Worm (Caenorhabditis elegans) whole organism, L2 larva: ENCODE measurements around the gene Y49F6B.2.

Source experiments
- aly-2 ChIP-seq: fragments of 150-350 bp; optimal IDR thresholded peaks from 2 replicates; lab custom pipeline; 2014; ENCODE audit warnings: missing biosample characterization, missing genetic modification characterization
- ama-1 ChIP-seq: fragments of 150-350 bp; optimal IDR thresholded peaks from 2 replicates; lab custom pipeline; 2018; ENCODE audit warnings: inconsistent platforms

DNA sequence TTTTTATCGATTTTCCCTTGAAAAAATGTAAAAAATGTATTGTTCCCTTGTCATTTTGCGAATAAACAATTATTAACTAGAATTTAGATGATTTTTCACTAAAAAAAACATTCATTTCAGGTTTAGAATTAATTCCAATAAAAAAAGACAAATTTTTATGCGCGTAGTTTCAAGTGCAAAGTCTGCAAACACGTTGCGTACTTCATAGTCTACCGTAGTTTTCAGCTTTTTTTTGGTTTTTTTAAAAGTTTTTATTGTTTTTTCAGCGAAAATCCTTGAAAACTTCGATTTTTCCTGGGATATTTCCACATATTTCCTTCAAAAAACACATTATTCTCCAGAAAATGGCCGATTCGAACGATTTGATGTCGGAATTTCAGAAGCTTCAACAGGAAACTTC, 49.2 kb upstream of the Y49F6B.2 start, which contains the start of gene C16C8.11:
- TF ChIP-seq aly-2 (tag; lab: Kevin White, UChicago) (no peak), ama-1 (lab: Kevin White, UChicago) (no peak)
